Worm (Caenorhabditis elegans) whole organism, L3 larva: Measurements from ENCODE around the gene C29F5.1.
A peak's percentile ranks its signal among the peaks of the same experiment; 100 is the strongest.

ENCODE experiments used
- R02D3.7 ChIP-seq: fragments of 150-350 bp; optimal IDR thresholded peaks from 2 replicates; lab custom pipeline; 2014; ENCODE audit warnings: missing biosample characterization, missing genetic modification characterization
- ZK546.5 ChIP-seq: sonication (generic microtip); optimal IDR thresholded peaks from 2 replicates; lab custom pipeline; 2017; ENCODE audit warnings: missing biosample characterization, missing genetic modification characterization
- aly-2 ChIP-seq: fragments of 150-350 bp; optimal IDR thresholded peaks from 2 replicates; lab custom pipeline; 2014; ENCODE audit warnings: missing biosample characterization, missing genetic modification characterization
- ama-1 ChIP-seq: fragments of 150-350 bp; optimal IDR thresholded peaks from 2 replicates; lab custom pipeline; 2018
- ceh-16 ChIP-seq: sonication (generic microtip); optimal IDR thresholded peaks from 2 replicates; lab custom pipeline; 2017; ENCODE audit warnings: missing biosample characterization, missing genetic modification characterization
- ceh-28 ChIP-seq: fragments of 150-350 bp; optimal IDR thresholded peaks from 2 replicates; lab custom pipeline; 2014; ENCODE audit warnings: missing biosample characterization, missing genetic modification reagents, missing genetic modification characterization
- ceh-82 ChIP-seq: fragments of 150-350 bp; optimal IDR thresholded peaks from 2 replicates; lab custom pipeline; 2014; ENCODE audit warnings: missing biosample characterization, missing genetic modification characterization
- ceh-9 ChIP-seq: sonication (generic microtip); optimal IDR thresholded peaks from 2 replicates; lab custom pipeline; 2018; ENCODE audit warnings: missing biosample characterization, missing genetic modification characterization
- egl-27 ChIP-seq: sonication (generic microtip); optimal IDR thresholded peaks from 4 replicates; lab custom pipeline; 2017; ENCODE audit warnings: missing biosample characterization, missing genetic modification reagents, missing genetic modification characterization
- egl-5 ChIP-seq: fragments of 150-350 bp; optimal IDR thresholded peaks from 2 replicates; lab custom pipeline; 2017; ENCODE audit warnings: missing biosample characterization, missing genetic modification reagents, missing genetic modification characterization, inconsistent platforms
- elt-1 ChIP-seq: fragments of 150-350 bp; optimal IDR thresholded peaks from 2 replicates; lab custom pipeline; 2014; ENCODE audit warnings: missing biosample characterization, missing genetic modification characterization
- elt-2 ChIP-seq: sonication (generic microtip); optimal IDR thresholded peaks from 2 replicates; lab custom pipeline; 2016; ENCODE audit warnings: missing genetic modification reagents, mild to moderate bottlenecking, missing genetic modification characterization, missing compliant biosample characterization
- elt-3 ChIP-seq, 3 experiments: fragments of 150-350 bp in 1 of 3; sonication (generic microtip) in 2 of 3; optimal IDR thresholded peaks; 2 replicates in 2 of 3; 4 replicates in 1 of 3; lab custom pipeline; 2014 to 2017; ENCODE audit warnings: missing biosample characterization in 3 of 3, missing genetic modification characterization in 3 of 3
- eor-1 ChIP-seq, 2 experiments: fragments of 150-350 bp; optimal IDR thresholded peaks; 2 replicates each; lab custom pipeline; 2014 to 2018; ENCODE audit warnings: missing biosample characterization in 2 of 2, missing genetic modification characterization in 2 of 2
- fkh-10 ChIP-seq: sonication (generic microtip); optimal IDR thresholded peaks from 2 replicates; lab custom pipeline; 2017; ENCODE audit warnings: missing biosample characterization, missing genetic modification reagents, missing genetic modification characterization
- fkh-2 ChIP-seq: fragments of 150-350 bp; optimal IDR thresholded peaks from 2 replicates; lab custom pipeline; 2014; ENCODE audit warnings: missing biosample characterization, missing genetic modification reagents, missing genetic modification characterization
- fos-1 ChIP-seq: fragments of 150-350 bp; optimal IDR thresholded peaks from 2 replicates; lab custom pipeline; 2014; ENCODE audit warnings: missing biosample characterization, missing genetic modification characterization
- jun-1 ChIP-seq: fragments of 150-350 bp; optimal IDR thresholded peaks from 2 replicates; lab custom pipeline; 2014; ENCODE audit warnings: missing biosample characterization, missing genetic modification reagents, missing genetic modification characterization
- lin-15B ChIP-seq: fragments of 150-350 bp; optimal IDR thresholded peaks from 2 replicates; lab custom pipeline; 2014; ENCODE audit warnings: missing biosample characterization, missing genetic modification characterization
- lin-39 ChIP-seq: fragments of 150-350 bp; optimal IDR thresholded peaks from 2 replicates; lab custom pipeline; 2018; ENCODE audit warnings: missing biosample characterization, missing genetic modification reagents, missing genetic modification characterization
- mdl-1 ChIP-seq: fragments of 150-350 bp; optimal IDR thresholded peaks from 2 replicates; lab custom pipeline; 2014; ENCODE audit warnings: missing biosample characterization, missing genetic modification characterization
- mml-1 ChIP-seq: fragments of 150-350 bp; sonication (generic microtip); optimal IDR thresholded peaks from 3 replicates; lab custom pipeline; 2014; ENCODE audit warnings: missing biosample characterization, missing genetic modification characterization
- nfya-1 ChIP-seq: sonication (generic microtip); optimal IDR thresholded peaks from 2 replicates; lab custom pipeline; 2017; ENCODE audit warnings: missing genetic modification characterization, mild to moderate bottlenecking, missing compliant biosample characterization, antibody characterized with exemption, moderate library complexity; ENCODE audit not compliant: insufficient read depth
- nhr-12 ChIP-seq: fragments of 150-350 bp; optimal IDR thresholded peaks from 2 replicates; lab custom pipeline; 2014; ENCODE audit warnings: missing biosample characterization, missing genetic modification characterization
- nhr-23 ChIP-seq: fragments of 150-350 bp; optimal IDR thresholded peaks from 2 replicates; lab custom pipeline; 2014; ENCODE audit warnings: missing biosample characterization, missing genetic modification reagents, missing genetic modification characterization
- nhr-237 ChIP-seq: fragments of 150-350 bp; optimal IDR thresholded peaks from 2 replicates; lab custom pipeline; 2014; ENCODE audit warnings: missing biosample characterization, missing genetic modification characterization
- nhr-25 ChIP-seq: sonication (generic microtip); optimal IDR thresholded peaks from 2 replicates; lab custom pipeline; 2017; ENCODE audit warnings: missing biosample characterization, missing genetic modification characterization
- nhr-28 ChIP-seq: fragments of 150-350 bp; optimal IDR thresholded peaks from 2 replicates; lab custom pipeline; 2014; ENCODE audit warnings: missing biosample characterization, missing genetic modification characterization
- nhr-43 ChIP-seq: sonication (generic microtip); optimal IDR thresholded peaks from 2 replicates; lab custom pipeline; 2016; ENCODE audit warnings: mild to moderate bottlenecking, missing genetic modification characterization, missing compliant biosample characterization; ENCODE audit not compliant: poor library complexity, severe bottlenecking
- nhr-67 ChIP-seq: fragments of 150-350 bp; optimal IDR thresholded peaks from 2 replicates; lab custom pipeline; 2014; ENCODE audit warnings: missing biosample characterization, missing genetic modification characterization
- nhr-76 ChIP-seq: fragments of 150-350 bp; sonication (generic microtip); optimal IDR thresholded peaks from 5 replicates; lab custom pipeline; 2014; ENCODE audit warnings: missing biosample characterization, missing genetic modification characterization
- pha-4 ChIP-seq: fragments of 150-350 bp; optimal IDR thresholded peaks from 2 replicates; lab custom pipeline; 2014; ENCODE audit warnings: missing biosample characterization, missing genetic modification reagents, missing genetic modification characterization
- pqm-1 ChIP-seq: fragments of 150-350 bp; optimal IDR thresholded peaks from 2 replicates; lab custom pipeline; 2017; ENCODE audit warnings: missing biosample characterization, missing genetic modification characterization, inconsistent platforms
- sea-2 ChIP-seq: fragments of 150-350 bp; sonication (generic microtip); optimal IDR thresholded peaks from 4 replicates; lab custom pipeline; 2014; ENCODE audit warnings: missing biosample characterization, missing genetic modification reagents, missing genetic modification characterization
- skn-1 ChIP-seq: fragments of 150-350 bp; optimal IDR thresholded peaks from 2 replicates; lab custom pipeline; 2014; ENCODE audit warnings: missing biosample characterization, missing genetic modification characterization
- snpc-4 ChIP-seq: fragments of 150-350 bp; optimal IDR thresholded peaks from 2 replicates; lab custom pipeline; 2014; ENCODE audit warnings: missing biosample characterization, missing genetic modification characterization
- tbx-2 ChIP-seq: sonication (generic microtip); optimal IDR thresholded peaks from 2 replicates; lab custom pipeline; 2016; ENCODE audit warnings: mild to moderate bottlenecking, missing genetic modification characterization, missing compliant biosample characterization
- ztf-11 ChIP-seq: fragments of 150-350 bp; optimal IDR thresholded peaks from 2 replicates; lab custom pipeline; 2014; ENCODE audit warnings: missing biosample characterization, missing genetic modification characterization
- ztf-4 ChIP-seq: fragments of 150-350 bp; optimal IDR thresholded peaks from 2 replicates; lab custom pipeline; 2014; ENCODE audit warnings: missing biosample characterization, missing genetic modification characterization

C29F5.1 gene

DNA sequence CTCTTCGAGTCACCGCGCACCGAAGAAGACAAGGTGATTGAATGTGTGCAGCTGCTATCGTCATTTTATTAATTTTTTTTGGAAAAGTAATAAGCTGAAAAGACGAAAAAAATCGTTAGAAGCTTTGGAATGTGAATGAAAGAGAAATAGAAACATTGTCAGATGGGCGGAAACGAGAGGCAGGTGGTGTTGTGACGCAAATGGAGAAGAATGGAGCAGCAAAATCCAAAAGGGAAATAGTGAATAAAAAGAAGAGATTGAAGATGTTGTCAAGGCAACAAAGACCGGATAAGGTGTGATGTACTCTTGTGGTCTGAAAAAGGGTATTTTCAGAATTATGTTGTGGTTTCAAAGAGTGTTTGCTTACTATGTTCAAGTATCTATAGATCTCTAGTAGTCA lies 39.1 kb downstream of the C29F5.1 start:
- TF ChIP-seq nfya-1 (tag; lab: Kevin White, UChicago) (no peak), ceh-16 (tag; lab: Kevin White, UChicago) (no peak), mdl-1 (tag; lab: Kevin White, UChicago) (no peak), elt-3 (tag; optimal IDR thresholded peaks at IDR 0.05; lab: Kevin White, UChicago) (no peak), ceh-9 (no peak)

DNA sequence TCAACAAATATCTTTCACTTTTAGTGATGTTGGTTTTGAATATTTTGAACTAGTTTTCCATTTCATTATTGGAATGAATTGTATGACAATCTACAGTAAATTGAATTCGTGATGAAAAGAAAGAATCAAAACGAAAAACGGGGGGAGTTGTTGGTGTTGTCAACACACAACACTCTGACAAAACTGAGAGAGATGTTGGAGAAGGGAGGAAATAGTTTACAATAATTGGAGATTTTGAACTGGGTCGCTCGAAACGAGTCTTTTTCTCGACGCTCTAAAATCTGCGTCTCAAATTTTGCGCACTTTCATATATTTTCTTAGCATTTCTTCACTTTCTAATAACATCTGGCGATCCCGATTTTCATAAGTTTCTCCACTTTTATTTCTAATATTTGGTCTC lies 40.6 kb downstream of the C29F5.1 start, which contains the start of gene txt-18:
Gene txt-18, plus strand, starts transcription at position 180 of the 400 bp plus-strand sequence.
- peak; percentile 13 for TF ChIP-seq nhr-25
- TF ChIP-seq sea-2 (GFP tag; lab: Kevin White, UChicago), result no peak
- peak; percentile 23 for TF ChIP-seq nfya-1 (tag; lab: Kevin White, UChicago)
- peak; percentile 41 for TF ChIP-seq nhr-23
- peak; percentile 81 for TF ChIP-seq pha-4 (tag; lab: Kevin White, UChicago)

DNA sequence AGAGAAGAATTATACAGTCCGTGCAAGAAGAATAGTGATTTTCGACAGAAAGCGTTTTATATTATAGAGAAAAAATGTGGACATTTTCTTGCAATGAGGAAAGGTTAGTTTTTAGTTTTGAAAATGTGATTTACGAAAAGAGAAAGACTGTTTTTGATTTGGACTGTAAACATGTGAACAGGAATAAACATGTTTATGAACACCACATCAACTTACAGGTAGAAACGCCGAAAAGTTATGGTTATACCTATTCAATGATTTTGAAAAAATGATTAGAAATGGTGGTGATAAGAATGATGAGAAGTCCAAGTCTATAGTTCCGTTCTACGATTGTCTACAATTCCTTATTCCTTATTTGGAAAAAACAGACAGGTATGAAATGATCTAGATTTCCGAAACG lies 41.2 kb downstream of the C29F5.1 start:
- TF ChIP-seq nhr-67 (no peak), ceh-28 (tag; lab: Kevin White, UChicago) (no peak), ZK546.5 (tag; lab: Kevin White, UChicago) (no peak), elt-2 (no peak), nhr-76 (no peak), sea-2 (GFP tag; lab: Kevin White, UChicago) (no peak), lin-39 (no peak), ceh-82 (tag; lab: Kevin White, UChicago) (no peak), elt-3 (tag; optimal IDR thresholded peaks at IDR 0.05; lab: Kevin White, UChicago) (no peak), fkh-2 (tag; lab: Kevin White, UChicago) (no peak), mml-1 (no peak), pha-4 (tag; lab: Kevin White, UChicago) (no peak), ceh-16 (tag; lab: Kevin White, UChicago) (no peak), nfya-1 (tag; lab: Kevin White, UChicago) (no peak), egl-27 (no peak), fos-1 (no peak), nhr-12 (tag; lab: Kevin White, UChicago) (no peak), ztf-11 (no peak)

DNA sequence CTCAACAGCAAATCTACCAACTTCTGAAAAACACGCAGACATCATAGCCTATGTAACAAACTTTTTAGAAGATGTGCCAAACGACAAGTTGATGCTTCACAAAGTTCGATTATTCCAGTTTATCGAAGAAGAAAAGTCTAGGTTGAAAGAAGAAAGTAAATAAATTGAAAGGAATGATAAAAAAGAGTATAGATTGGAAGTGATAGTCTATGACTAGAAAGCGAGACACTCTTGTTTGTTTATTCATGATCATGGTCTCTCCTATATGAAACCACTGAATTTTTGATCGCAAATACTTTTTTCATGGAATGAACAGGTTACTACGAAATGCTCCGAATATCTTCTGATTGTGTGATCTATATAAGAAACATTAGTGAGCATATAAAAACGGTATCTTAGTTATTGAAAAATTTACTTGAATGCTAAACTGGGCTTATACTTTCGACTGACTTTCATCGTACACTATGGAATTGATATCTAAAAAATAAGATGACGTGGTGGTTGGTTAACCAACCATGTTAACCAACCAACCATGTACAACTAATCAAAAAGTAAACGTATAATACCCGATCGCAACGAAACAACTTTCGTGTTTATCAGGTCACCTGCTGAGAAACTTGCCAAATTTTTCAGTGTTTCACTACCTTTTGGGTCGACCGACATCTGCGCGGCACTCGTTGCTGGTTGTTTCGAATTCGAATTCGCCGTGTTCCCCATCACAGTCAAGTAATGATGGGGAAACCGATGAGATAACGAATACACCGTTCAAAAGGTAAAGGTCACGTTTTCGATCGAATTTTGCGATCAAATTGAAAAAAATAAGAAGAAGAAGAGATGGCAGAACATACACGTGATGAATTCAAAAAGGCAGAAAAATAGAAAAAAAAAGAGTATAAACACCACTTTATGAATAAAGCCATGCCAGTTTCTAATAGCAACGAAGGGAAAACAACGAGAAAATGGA lies 42.2 kb downstream of the C29F5.1 start, which contains the start of gene C32D5.8:
Gene C32D5.8, minus strand, starts transcription at position 770 of the 964 bp plus-strand sequence.
- TF ChIP-seq nhr-43 (tag; lab: Kevin White, UChicago) (peak; percentile 6), pha-4 (tag; lab: Kevin White, UChicago) (peak; percentile 55), pqm-1 (tag; lab: Kevin White, UChicago) (peak; percentile 23), elt-2 (peak; percentile 20), elt-1 (tag; lab: Kevin White, UChicago) (peak; percentile 58), sea-2 (GFP tag; lab: Kevin White, UChicago) (no peak), nhr-23 (no peak), egl-5 (no peak), nhr-237 (tag; lab: Kevin White, UChicago) (no peak), nhr-25 (peak; percentile 81)

DNA sequence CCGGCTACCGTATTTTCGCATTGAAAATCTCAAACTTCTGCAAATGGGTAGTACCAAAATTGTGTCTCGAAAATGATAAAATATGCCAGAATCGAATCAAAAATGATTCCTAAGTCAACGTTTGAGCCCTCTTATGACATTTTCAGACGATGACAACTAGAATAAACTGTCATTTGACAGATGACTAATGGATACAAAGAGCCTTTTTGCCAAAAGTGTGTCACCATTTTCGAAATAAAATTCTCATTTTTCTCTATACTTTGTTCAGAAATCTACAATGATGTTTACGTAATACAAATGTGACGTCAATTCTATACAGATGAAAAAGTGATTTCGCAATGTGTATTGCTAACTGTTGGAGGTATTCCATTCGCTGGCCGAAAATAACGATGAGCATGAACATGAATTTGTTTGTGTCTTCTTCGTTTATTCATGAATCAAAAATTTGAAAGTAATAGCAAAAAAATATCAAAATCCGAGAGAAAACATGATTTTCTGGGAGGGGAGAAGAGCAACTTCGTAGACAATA lies 43.3 kb downstream of the C29F5.1 start:
- TF ChIP-seq nhr-43 (tag; lab: Kevin White, UChicago), result peak; percentile 89
- TF ChIP-seq skn-1 (tag; lab: Kevin White, UChicago), result peak; percentile 79
- peak; percentile 70 for TF ChIP-seq pha-4 (tag; lab: Kevin White, UChicago)
- TF ChIP-seq nfya-1 (tag; lab: Kevin White, UChicago), result peak; percentile 66
- peak; percentile 0 for TF ChIP-seq ceh-28 (tag; lab: Kevin White, UChicago)
- TF ChIP-seq aly-2 (tag; lab: Kevin White, UChicago), result no peak
- TF ChIP-seq fkh-10 (GFP tag; lab: Kevin White, UChicago), result no peak
- peak; percentile 51 for TF ChIP-seq ceh-82 (tag; lab: Kevin White, UChicago)
- TF ChIP-seq pqm-1 (tag; lab: Kevin White, UChicago), result peak; percentile 38
- TF ChIP-seq tbx-2 (tag; lab: Kevin White, UChicago), result peak; percentile 71
- TF ChIP-seq nhr-25, result peak; percentile 85
- peak; percentile 89 for TF ChIP-seq nhr-23
- peak in 1 of 3 experiments; percentile 38 for TF ChIP-seq elt-3 (tag; optimal IDR thresholded peaks at IDR 0.05; lab: Kevin White, UChicago)
- peak; percentile 61 for TF ChIP-seq elt-2
- TF ChIP-seq eor-1 (tag; optimal IDR thresholded peaks at IDR 0.05; lab: Kevin White, UChicago), result no peak
- TF ChIP-seq mml-1, result no peak
- TF ChIP-seq ama-1 (lab: Kevin White, UChicago), result peak; percentile 97
- peak; percentile 24 for TF ChIP-seq egl-5
- no peak for TF ChIP-seq nhr-67
- TF ChIP-seq fos-1, result peak; percentile 12
- TF ChIP-seq snpc-4 (tag; lab: Kevin White, UChicago), result no peak
- TF ChIP-seq lin-15B, result no peak
- peak; percentile 30 for TF ChIP-seq nhr-28 (tag; lab: Kevin White, UChicago)
- peak; percentile 69 for TF ChIP-seq ztf-4 (tag; lab: Kevin White, UChicago)
- peak; percentile 46 for TF ChIP-seq R02D3.7 (tag; lab: Kevin White, UChicago)
- peak; percentile 1 for TF ChIP-seq lin-39
- TF ChIP-seq jun-1 (tag; lab: Kevin White, UChicago), result peak; percentile 74
